Fruit fly (Drosophila melanogaster) whole organism, adult: ENCODE data around the gene CG42819.

Experiments
- CG11617 ChIP-seq: fragments of 200-800 bp; sonication (Bioruptor generic); optimal IDR thresholded peaks from 2 replicates; lab custom pipeline; 2017; ENCODE audit warnings: mild to moderate bottlenecking, missing biosample characterization, missing genetic modification reagents, missing genetic modification characterization
- CG12768 ChIP-seq: fragments of 200-800 bp; sonication (Bioruptor generic); optimal IDR thresholded peaks from 2 replicates; lab custom pipeline; 2017; ENCODE audit warnings: missing biosample characterization, missing genetic modification characterization, mild to moderate bottlenecking, moderate library complexity, missing genetic modification reagents
- CG14711 ChIP-seq: fragments of 200-800 bp; sonication (Bioruptor generic); optimal IDR thresholded peaks from 2 replicates; lab custom pipeline; 2018; ENCODE audit warnings: missing biosample characterization, mild to moderate bottlenecking, missing genetic modification characterization, moderate library complexity
- CG1620 ChIP-seq: fragments of 200-800 bp; sonication (Bioruptor generic); optimal IDR thresholded peaks from 2 replicates; lab custom pipeline; 2016; ENCODE audit warnings: missing biosample characterization, missing genetic modification characterization
- CG33017 ChIP-seq: fragments of 200-800 bp; sonication (Bioruptor generic); optimal IDR thresholded peaks from 2 replicates; lab custom pipeline; 2018; ENCODE audit warnings: missing biosample characterization, mild to moderate bottlenecking, missing genetic modification characterization, moderate library complexity
- CG5204 ChIP-seq: fragments of 200-800 bp; sonication (Bioruptor generic); optimal IDR thresholded peaks from 2 replicates; lab custom pipeline; 2016; ENCODE audit warnings: missing biosample characterization, missing genetic modification characterization
- CG7045 ChIP-seq: fragments of 200-800 bp; sonication (Bioruptor generic); optimal IDR thresholded peaks from 2 replicates; lab custom pipeline; 2017; ENCODE audit warnings: missing biosample characterization, mild to moderate bottlenecking, missing genetic modification characterization
- CG7101 ChIP-seq: fragments of 200-800 bp; sonication (Bioruptor generic); optimal IDR thresholded peaks from 2 replicates; lab custom pipeline; 2018; ENCODE audit warnings: missing biosample characterization, mild to moderate bottlenecking, missing genetic modification characterization, moderate library complexity
- Clk ChIP-seq: fragments of 200-800 bp; sonication (Bioruptor generic); optimal IDR thresholded peaks from 2 replicates; lab custom pipeline; 2017; ENCODE audit warnings: missing biosample characterization, missing genetic modification characterization
- Crg-1 ChIP-seq: fragments of 200-800 bp; sonication (Bioruptor generic); optimal IDR thresholded peaks from 2 replicates; lab custom pipeline; 2016; ENCODE audit warnings: missing biosample characterization, missing genetic modification characterization
- Hr96 ChIP-seq: fragments of 200-800 bp; sonication (Bioruptor generic); optimal IDR thresholded peaks from 2 replicates; lab custom pipeline; 2016; ENCODE audit warnings: missing biosample characterization, missing genetic modification characterization
- Mnt ChIP-seq: fragments of 200-800 bp; sonication (Bioruptor generic); optimal IDR thresholded peaks from 2 replicates; lab custom pipeline; 2016; ENCODE audit warnings: missing biosample characterization, mild to moderate bottlenecking, missing genetic modification characterization
- bab1 ChIP-seq: fragments of 200-800 bp; sonication (Bioruptor generic); optimal IDR thresholded peaks from 3 replicates; lab custom pipeline; 2019; ENCODE audit warnings: missing biosample characterization, mild to moderate bottlenecking, missing genetic modification characterization, moderate library complexity
- cic ChIP-seq: fragments of 200-800 bp; sonication (Bioruptor generic); optimal IDR thresholded peaks from 2 replicates; lab custom pipeline; 2017; ENCODE audit warnings: missing biosample characterization, mild to moderate bottlenecking, missing genetic modification characterization, moderate library complexity
- cnc ChIP-seq, 2 experiments: fragments of >200 bp; optimal IDR thresholded peaks; 2 replicates each; lab custom pipeline; 2017
- kay ChIP-seq: fragments of 200-800 bp; sonication (Bioruptor generic); peaks from one replicate; lab custom pipeline; 2016; ENCODE audit warnings: missing biosample characterization, missing genetic modification characterization, borderline replicate concordance
- ovo ChIP-seq: fragments of 200-800 bp; sonication (Bioruptor generic); optimal IDR thresholded peaks from 2 replicates; lab custom pipeline; 2016; ENCODE audit warnings: missing biosample characterization, missing genetic modification characterization
- pad ChIP-seq: fragments of 200-800 bp; sonication (Bioruptor generic); optimal IDR thresholded peaks from 3 replicates; lab custom pipeline; 2017; ENCODE audit warnings: missing biosample characterization, missing genetic modification characterization, mild to moderate bottlenecking, moderate library complexity, missing genetic modification reagents
- tj ChIP-seq: fragments of 200-800 bp; sonication (Bioruptor generic); optimal IDR thresholded peaks from 3 replicates; lab custom pipeline; 2017; ENCODE audit warnings: missing biosample characterization, mild to moderate bottlenecking, missing genetic modification characterization, moderate library complexity
- toe ChIP-seq: fragments of 200-800 bp; sonication (Bioruptor generic); optimal IDR thresholded peaks from 2 replicates; lab custom pipeline; 2016; ENCODE audit warnings: missing biosample characterization, missing genetic modification characterization

CG42819 gene

DNA sequence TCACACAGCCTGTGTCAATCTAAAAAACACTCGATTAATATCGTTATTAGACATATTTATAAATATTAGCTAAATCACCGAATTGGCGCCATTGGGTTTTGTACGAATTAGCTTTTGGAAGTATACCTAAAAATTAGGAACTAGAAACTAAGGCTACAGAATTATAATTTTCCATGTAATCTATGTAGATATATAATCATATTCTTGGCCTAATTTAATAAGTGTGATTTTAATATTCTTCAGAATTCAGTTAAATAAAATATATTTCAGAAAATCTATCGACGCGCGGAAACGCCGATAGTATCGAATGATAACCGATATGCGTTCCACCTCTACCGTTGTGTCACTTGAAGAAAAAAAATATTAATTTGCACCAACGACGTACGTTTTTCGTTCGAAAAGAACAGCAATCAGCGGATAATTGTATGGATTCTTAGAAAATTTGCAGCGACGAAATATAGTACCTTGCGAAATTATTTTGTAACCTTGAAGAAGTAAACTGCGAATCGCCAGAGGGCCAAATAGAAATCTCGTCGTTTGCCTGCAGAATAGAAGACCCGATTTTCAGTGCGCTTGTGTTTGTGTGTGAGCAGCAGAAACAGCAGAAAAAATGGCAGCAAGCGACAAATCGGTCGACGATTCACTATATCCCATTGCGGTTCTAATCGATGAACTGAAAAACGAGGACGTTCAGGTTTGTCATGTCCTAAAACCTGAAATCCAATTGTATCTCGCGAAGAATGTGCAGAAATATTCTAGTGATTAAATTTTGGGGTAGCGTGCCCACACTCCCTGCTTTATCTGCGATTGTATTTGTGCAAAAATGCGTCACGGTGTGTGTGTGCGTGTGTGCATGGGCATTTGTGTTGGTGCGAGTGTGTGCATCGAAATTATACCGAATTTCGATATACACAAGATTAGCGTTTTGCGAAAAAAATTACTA lies 23.2 kb downstream of the CG42819 start, which contains the start of gene Pp2A-29B:
Gene Pp2A-29B, plus strand, starts transcription at position 338 of the 943 bp plus-strand sequence.
- TF ChIP-seq cnc (optimal IDR thresholded peaks at IDR 0.05; lab: Kevin White, UChicago), result no peak
- no peak for TF ChIP-seq CG5204
- TF ChIP-seq CG33017, result peak; percentile 25
- TF ChIP-seq CG7045 (GFP tag; lab: Kevin White, UChicago), result no peak
- peak; percentile 10 for TF ChIP-seq CG14711 (tag; lab: Kevin White, UChicago)
- TF ChIP-seq Clk (GFP tag; lab: Kevin White, UChicago), result no peak
- no peak for TF ChIP-seq CG12768 (GFP tag; lab: Kevin White, UChicago)
- peak; percentile 70 for TF ChIP-seq cic (GFP tag; lab: Kevin White, UChicago)
- peak; percentile 58 for TF ChIP-seq ovo (GFP tag; lab: Kevin White, UChicago)
- TF ChIP-seq Crg-1 (GFP tag; lab: Kevin White, UChicago), result peak; percentile 72
- TF ChIP-seq pad (GFP tag; lab: Kevin White, UChicago), result peak; percentile 27
- peak; percentile 45 for TF ChIP-seq CG7101 (tag; lab: Kevin White, UChicago)
- peak; percentile 45 for TF ChIP-seq Mnt (GFP tag; lab: Kevin White, UChicago)
- TF ChIP-seq tj (GFP tag; lab: Kevin White, UChicago), result peak; percentile 34
- TF ChIP-seq kay (GFP tag; lab: Kevin White, UChicago), result peak; percentile 66
- peak; percentile 37 for TF ChIP-seq CG11617 (GFP tag; lab: Kevin White, UChicago)
- no peak for TF ChIP-seq bab1 (GFP tag; lab: Kevin White, UChicago)
- peak; percentile 45 for TF ChIP-seq Hr96
- peak; percentile 86 for TF ChIP-seq toe (GFP tag; lab: Kevin White, UChicago)
- TF ChIP-seq CG1620, result peak; percentile 60

DNA sequence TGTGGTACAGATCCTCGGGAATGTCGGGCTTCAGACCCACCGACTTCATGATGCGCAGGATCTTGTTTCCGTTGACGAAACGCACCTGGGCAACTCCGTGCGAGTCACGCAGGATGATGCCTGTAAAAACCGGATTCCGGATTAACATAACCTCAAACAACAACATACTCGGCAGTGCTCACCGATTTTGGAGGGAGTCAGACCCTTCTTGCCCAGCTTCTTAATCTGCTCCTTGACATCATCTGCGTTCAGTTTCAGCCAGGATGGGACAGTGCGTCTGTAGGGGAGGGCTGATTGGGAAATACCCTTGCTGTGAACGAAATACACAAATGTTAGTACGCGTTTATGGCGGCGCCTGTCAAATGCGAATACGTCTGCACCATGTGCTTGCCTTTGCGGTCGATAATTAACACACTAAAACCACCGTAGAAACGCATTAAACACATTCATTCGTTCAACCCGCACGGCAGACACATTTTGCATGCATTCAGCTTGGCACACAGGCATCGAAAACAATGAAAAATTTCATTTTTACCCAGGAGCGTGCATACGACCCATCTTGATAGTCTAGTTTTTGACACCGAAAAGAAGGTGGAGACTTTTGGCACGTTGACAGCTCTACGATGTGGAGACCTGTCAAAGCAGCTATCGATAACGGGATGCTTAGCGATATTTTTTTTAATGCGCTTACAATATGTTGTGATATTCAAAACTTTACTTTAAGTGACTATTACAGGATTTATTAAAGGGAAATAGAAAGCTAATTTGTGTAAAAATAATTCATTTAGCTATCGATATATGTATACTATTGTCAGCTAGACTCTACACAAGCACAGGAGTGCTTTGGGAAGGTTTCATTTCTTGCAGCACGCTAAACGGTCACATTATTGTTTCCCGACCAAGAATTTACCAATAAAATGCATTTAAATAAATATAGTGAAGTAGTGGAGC lies 24.9 kb downstream of the CG42819 start, which contains the start of the genes RpS13 and CSN8:
Gene RpS13, minus strand, starts transcription at position 657 of the 951 bp plus-strand sequence.
Gene CSN8, plus strand, starts transcription at position 850 of the 951 bp plus-strand sequence.
- TF ChIP-seq CG11617 (GFP tag; lab: Kevin White, UChicago), result peak; percentile 46
- TF ChIP-seq Crg-1 (GFP tag; lab: Kevin White, UChicago), result no peak
- no peak for TF ChIP-seq cnc (optimal IDR thresholded peaks at IDR 0.05; lab: Kevin White, UChicago)
- peak; percentile 51 for TF ChIP-seq bab1 (GFP tag; lab: Kevin White, UChicago)
- TF ChIP-seq CG14711 (tag; lab: Kevin White, UChicago), result peak; percentile 72
- no peak for TF ChIP-seq kay (GFP tag; lab: Kevin White, UChicago)
- TF ChIP-seq ovo (GFP tag; lab: Kevin White, UChicago), result no peak
- peak; percentile 19 for TF ChIP-seq Hr96
- peak; percentile 37 for TF ChIP-seq cic (GFP tag; lab: Kevin White, UChicago)
- TF ChIP-seq CG7045 (GFP tag; lab: Kevin White, UChicago), result no peak
- TF ChIP-seq CG1620, result peak; percentile 28
- peak; percentile 54 for TF ChIP-seq toe (GFP tag; lab: Kevin White, UChicago)
- no peak for TF ChIP-seq Clk (GFP tag; lab: Kevin White, UChicago)
- no peak for TF ChIP-seq CG12768 (GFP tag; lab: Kevin White, UChicago)
- TF ChIP-seq CG5204, result no peak
- TF ChIP-seq CG33017, result no peak
- peak; percentile 46 for TF ChIP-seq CG7101 (tag; lab: Kevin White, UChicago)
- no peak for TF ChIP-seq tj (GFP tag; lab: Kevin White, UChicago)
- peak; percentile 96 for TF ChIP-seq Mnt (GFP tag; lab: Kevin White, UChicago)
- TF ChIP-seq pad (GFP tag; lab: Kevin White, UChicago), result peak; percentile 37

DNA sequence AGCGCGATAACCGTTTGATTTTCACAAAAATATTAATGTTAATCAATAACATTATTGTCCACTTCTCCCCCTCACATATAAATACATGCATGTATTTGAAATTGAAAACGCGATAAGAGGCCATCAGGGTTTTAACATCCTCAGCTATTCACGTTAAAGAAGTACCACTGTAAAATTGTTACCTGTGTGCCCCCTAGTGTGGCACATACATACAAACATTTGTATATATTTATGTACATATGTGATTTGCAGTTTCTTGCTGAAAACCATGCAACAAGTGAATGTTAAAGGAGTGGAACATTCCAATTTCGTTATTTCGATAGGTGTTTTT lies 26.2 kb downstream of the CG42819 start:
- no peak for TF ChIP-seq CG1620
- TF ChIP-seq pad (GFP tag; lab: Kevin White, UChicago), result peak; percentile 6
- TF ChIP-seq tj (GFP tag; lab: Kevin White, UChicago), result no peak
- TF ChIP-seq CG11617 (GFP tag; lab: Kevin White, UChicago), result peak; percentile 48
- no peak for TF ChIP-seq CG5204

DNA sequence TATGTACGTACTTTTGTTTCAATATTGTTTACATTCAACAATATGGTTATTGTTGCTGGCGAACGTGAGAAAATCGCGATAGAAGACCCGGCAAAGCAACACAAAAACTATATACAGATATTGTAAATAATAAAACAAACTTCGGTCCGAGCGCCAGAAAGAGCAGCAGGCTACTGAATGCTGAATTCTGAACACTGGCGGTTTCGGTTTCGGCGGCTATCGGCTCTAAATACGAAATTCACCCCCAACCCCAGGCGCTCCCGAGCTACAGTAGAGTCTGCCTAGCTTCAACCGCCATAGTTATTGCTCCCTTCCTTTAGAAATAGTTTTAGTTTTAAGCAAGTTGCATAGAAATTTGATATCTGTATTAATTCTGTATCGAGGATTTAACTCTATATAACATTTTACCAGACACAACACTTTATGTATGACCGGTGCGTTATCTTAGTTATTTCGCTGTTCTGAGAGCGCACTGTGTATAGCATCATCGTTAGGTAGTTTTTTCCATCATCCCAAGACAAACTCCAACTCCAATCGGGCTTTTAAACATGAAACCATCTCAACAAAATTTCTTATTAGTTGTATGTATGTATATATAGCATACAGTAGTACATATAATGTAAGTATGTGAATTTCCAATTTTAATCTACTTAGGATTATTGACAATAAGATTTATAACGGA lies 26.7 kb downstream of the CG42819 start, which contains the start of gene CG7627:
Gene CG7627, minus strand, starts transcription at position 197 of the 682 bp plus-strand sequence.
- TF ChIP-seq CG33017 (peak; percentile 39), CG1620 (peak; percentile 64), cnc (optimal IDR thresholded peaks at IDR 0.05; lab: Kevin White, UChicago) (no peak), toe (GFP tag; lab: Kevin White, UChicago) (peak; percentile 69), ovo (GFP tag; lab: Kevin White, UChicago) (peak; percentile 24), bab1 (GFP tag; lab: Kevin White, UChicago) (peak; percentile 66), pad (GFP tag; lab: Kevin White, UChicago) (peak; percentile 54), Crg-1 (GFP tag; lab: Kevin White, UChicago) (peak; percentile 62), CG11617 (GFP tag; lab: Kevin White, UChicago) (peak; percentile 81), CG7045 (GFP tag; lab: Kevin White, UChicago) (peak; percentile 69), CG14711 (tag; lab: Kevin White, UChicago) (peak; percentile 60), Hr96 (peak; percentile 85), kay (GFP tag; lab: Kevin White, UChicago) (peak; percentile 72), Clk (GFP tag; lab: Kevin White, UChicago) (peak; percentile 54), CG7101 (tag; lab: Kevin White, UChicago) (peak; percentile 79), tj (GFP tag; lab: Kevin White, UChicago) (no peak), Mnt (GFP tag; lab: Kevin White, UChicago) (peak; percentile 82), CG5204 (peak; percentile 65), cic (GFP tag; lab: Kevin White, UChicago) (peak; percentile 76), CG12768 (GFP tag; lab: Kevin White, UChicago) (peak; percentile 73)
